Worm (Caenorhabditis elegans) whole organism, young adult: Measurements from ENCODE around the gene W02A2.5.

Experiments used
- T07F8.4 ChIP-seq: sonication (generic microtip); optimal IDR thresholded peaks from 2 replicates; lab custom pipeline; 2016; ENCODE audit warnings: mild to moderate bottlenecking, missing genetic modification characterization, moderate library complexity, missing compliant biosample characterization
- ama-1 ChIP-seq, 3 experiments: fragments of 150-350 bp in 1 of 3; sonication (generic microtip) in 2 of 3; optimal IDR thresholded peaks; 2 replicates each; lab custom pipeline; 2014 to 2018; ENCODE audit warnings: missing biosample characterization in 2 of 3, missing genetic modification characterization in 2 of 3, missing genetic modification reagents in 2 of 3
- attf-6 ChIP-seq: fragments of 200-800 bp; sonication (Bioruptor generic); IDR thresholded peaks from 2 replicates; pipeline ENCODE4 v1.3.6; 2022; ENCODE audit warnings: missing genetic modification reagents, missing genetic modification characterization, missing compliant biosample characterization
- ceh-58 ChIP-seq: fragments of 200-800 bp; sonication (Bioruptor generic); IDR thresholded peaks from 2 replicates; pipeline ENCODE4 v1.3.6; 2022; ENCODE audit warnings: missing genetic modification characterization, missing compliant biosample characterization
- hsf-1 ChIP-seq: fragments of 200-800 bp; sonication (Bioruptor generic); IDR thresholded peaks from 2 replicates; pipeline ENCODE4 v1.3.6; 2022; ENCODE audit warnings: missing genetic modification reagents, missing genetic modification characterization, missing compliant biosample characterization
- lin-35 ChIP-seq, 3 experiments: fragments of 150-350 bp in 2 of 3; sonication (generic microtip) in 1 of 3; optimal IDR thresholded peaks; 2 replicates each; lab custom pipeline; 2014 to 2018; ENCODE audit warnings: missing biosample characterization in 3 of 3, missing genetic modification characterization in 3 of 3, missing genetic modification reagents in 3 of 3
- madf-10 ChIP-seq: sonication (generic microtip); optimal IDR thresholded peaks from 2 replicates; lab custom pipeline; 2016; ENCODE audit warnings: mild to moderate bottlenecking, missing genetic modification characterization, missing compliant biosample characterization
- madf-8 ChIP-seq: fragments of 200-800 bp; sonication (Bioruptor generic); conservative IDR thresholded peaks from 2 replicates; pipeline ENCODE4 v1.3.6; 2022; ENCODE audit warnings: missing genetic modification reagents, missing genetic modification characterization, missing compliant biosample characterization
- snpc-4 ChIP-seq, 5 experiments: fragments of 150-350 bp in 1 of 5; sonication (generic microtip) in 4 of 5; optimal IDR thresholded peaks; 2 replicates each; lab custom pipeline; 2014 to 2018; ENCODE audit warnings: missing genetic modification characterization in 5 of 5, missing biosample characterization in 3 of 5, antibody characterized with exemption in 2 of 5, mild to moderate bottlenecking in 2 of 5, missing compliant biosample characterization in 2 of 5, missing genotype in 2 of 5, moderate library complexity in 2 of 5, missing genetic modification reagents in 1 of 5
- sptf-2 ChIP-seq: fragments of 200-800 bp; sonication (Bioruptor generic); optimal IDR thresholded peaks from 2 replicates; lab custom pipeline; 2018; ENCODE audit warnings: mild to moderate bottlenecking, missing genetic modification characterization, missing compliant biosample characterization
- unc-62 ChIP-seq: fragments of 150-350 bp; optimal IDR thresholded peaks from 2 replicates; lab custom pipeline; 2014; ENCODE audit warnings: missing biosample characterization, missing genetic modification reagents, missing genetic modification characterization

- no peak for TF ChIP-seq madf-8 (GFP tag; lab: Robert Waterston, UW)
- TF ChIP-seq snpc-4 (GFP tag; optimal IDR thresholded peaks at IDR 0.05; lab: Kevin White, UChicago) = no peak
- no peak for TF ChIP-seq snpc-4 (tag; optimal IDR thresholded peaks at IDR 0.05; lab: Kevin White, UChicago)
- no peak for TF ChIP-seq unc-62
- no peak for TF ChIP-seq attf-6 (GFP tag; lab: Robert Waterston, UW)
- TF ChIP-seq T07F8.4 (tag; lab: Kevin White, UChicago) = no peak
- TF ChIP-seq lin-35 (GFP tag; optimal IDR thresholded peaks at IDR 0.05; lab: Kevin White, UChicago) = no peak
- TF ChIP-seq madf-10 (tag; lab: Kevin White, UChicago) = no peak
- TF ChIP-seq ama-1 (optimal IDR thresholded peaks at IDR 0.05; lab: Kevin White, UChicago) = no peak
- no peak for TF ChIP-seq ama-1 (GFP tag; optimal IDR thresholded peaks at IDR 0.05; lab: Kevin White, UChicago)
- no peak for TF ChIP-seq sptf-2
- no peak for TF ChIP-seq ceh-58
- no peak for TF ChIP-seq hsf-1 (GFP tag; lab: Robert Waterston, UW)
Observed at ce11 chrIV:13377716-13378115, 35.1 kb downstream of the W02A2.5 start, which contains the start of gene mau-8.
